Worm (Caenorhabditis elegans): ENCODE measurements around the gene Y38F1A.2.

- TF ChIP-seq Y5F2A.4 (GFP tag; optimal IDR thresholded peaks at IDR 0.05) (no peak), nhr-10 (tag; optimal IDR thresholded peaks at IDR 0.05) (peak; percentile 83), ceh-28 (tag; optimal IDR thresholded peaks at IDR 0.05) (no peak), skn-1 (tag; optimal IDR thresholded peaks at IDR 0.05) (no peak), R02D3.7 (tag; optimal IDR thresholded peaks at IDR 0.05) (no peak), mdl-1 (tag; optimal IDR thresholded peaks at IDR 0.05) (peak; percentile 35 to 95), hlh-30 (tag; optimal IDR thresholded peaks at IDR 0.05; ENCODE audit: insufficient read depth) (peak; percentile 93), pha-4 (GFP tag; IDR thresholded peaks at IDR 0.05) (no peak), pha-4 (tag; optimal IDR thresholded peaks at IDR 0.05) (peak; percentile 56), duxl-1 (tag; optimal IDR thresholded peaks at IDR 0.05; ENCODE audit: poor library complexity) (peak; percentile 61), nhr-76 (tag; optimal IDR thresholded peaks at IDR 0.05) (no peak), nhr-237 (tag; optimal IDR thresholded peaks at IDR 0.05) (no peak), egl-27 (tag; optimal IDR thresholded peaks at IDR 0.05) (no peak), unc-62 (GFP tag; optimal IDR thresholded peaks at IDR 0.05 in 1 of 2) (no peak), unc-62 (tag; optimal IDR thresholded peaks at IDR 0.05) (no peak)
Observed at ce11 chrII:12996249-12996648, 41.5 kb downstream of the Y38F1A.2 start, which contains the start of gene hphd-1.
